Fruit fly (Drosophila melanogaster): ENCODE data around the gene mEFG1.

DNA sequence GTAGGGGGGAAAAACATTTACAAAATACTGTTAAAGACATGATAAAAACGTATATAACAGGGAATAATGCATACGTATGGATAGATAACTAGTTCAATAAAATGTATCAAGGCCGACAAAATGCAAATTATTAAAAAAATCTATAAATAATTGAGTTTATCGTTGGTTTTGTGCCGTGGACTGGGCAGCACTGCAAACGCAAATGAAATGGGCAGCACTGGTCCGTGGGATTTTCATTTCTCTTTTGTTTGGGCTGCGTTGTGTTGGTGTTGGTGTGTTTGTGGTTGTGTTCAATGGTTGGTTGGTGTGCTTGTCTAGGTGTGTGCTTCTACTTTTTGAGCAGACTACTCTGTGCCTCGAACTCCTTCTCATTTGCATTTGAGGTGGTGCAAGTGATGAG, 3.7 kb upstream of the mEFG1 start:
- TF ChIP-seq Sin3A (optimal IDR thresholded peaks at IDR 0.05): no peak
- no peak for TF ChIP-seq h (optimal IDR thresholded peaks at IDR 0.05)
- TF ChIP-seq psq (optimal IDR thresholded peaks at IDR 0.05): no peak
- TF ChIP-seq ttk (optimal IDR thresholded peaks at IDR 0.05): no peak
- no peak for TF ChIP-seq Myc (optimal IDR thresholded peaks at IDR 0.05)
